Worm (Caenorhabditis elegans) whole organism, midembryonic: Measurements from ENCODE around the gene kin-26.

Experiments used
- T22C8.4 ChIP-seq: fragments of 200-800 bp; sonication (Bioruptor generic); IDR thresholded peaks from 2 replicates; pipeline ENCODE4 v1.3.6; 2022; ENCODE audit warnings: missing genetic modification characterization, missing compliant biosample characterization
- flt-1 ChIP-seq: fragments of 200-800 bp; sonication (Bioruptor generic); IDR thresholded peaks from 2 replicates; pipeline ENCODE4 v1.3.6; 2022; ENCODE audit warnings: missing genetic modification characterization, missing compliant biosample characterization
- klf-2 ChIP-seq: fragments of 200-800 bp; sonication (Bioruptor generic); conservative IDR thresholded peaks from 2 replicates; pipeline ENCODE4 v1.3.6; 2022; ENCODE audit warnings: missing genetic modification reagents, missing genetic modification characterization, missing compliant biosample characterization
- ref-1 ChIP-seq: fragments of 200-800 bp; sonication (Bioruptor generic); conservative IDR thresholded peaks from 2 replicates; pipeline ENCODE4 v1.3.6; 2022; ENCODE audit warnings: missing genetic modification reagents, missing genetic modification characterization, missing compliant biosample characterization
- tab-1 ChIP-seq: fragments of 200-800 bp; sonication (Bioruptor generic); IDR thresholded peaks from 2 replicates; pipeline ENCODE4 v1.3.6; 2022; ENCODE audit warnings: missing genetic modification characterization, missing compliant biosample characterization
- ztf-23 ChIP-seq: fragments of 200-800 bp; sonication (Bioruptor generic); IDR thresholded peaks from 2 replicates; pipeline ENCODE4 v1.3.6; 2022; ENCODE audit warnings: missing genetic modification reagents, missing genetic modification characterization, missing compliant biosample characterization
- ztf-29 ChIP-seq: fragments of 200-800 bp; sonication (Bioruptor generic); IDR thresholded peaks from 2 replicates; pipeline ENCODE4 v1.3.6; 2022; ENCODE audit warnings: missing genetic modification reagents, missing genetic modification characterization, missing compliant biosample characterization

- TF ChIP-seq ref-1 (GFP tag; lab: Robert Waterston, UW) (no peak), T22C8.4 (no peak), tab-1 (GFP tag; lab: Robert Waterston, UW) (no peak), flt-1 (GFP tag; lab: Robert Waterston, UW) (no peak), ztf-29 (GFP tag; lab: Robert Waterston, UW) (no peak), klf-2 (GFP tag; lab: Robert Waterston, UW) (no peak), ztf-23 (GFP tag; lab: Robert Waterston, UW) (no peak)
Observed at ce11 chrIV:7926102-7926840, 48.6 kb upstream of the kin-26 start, which contains the start of gene rps-2.
